Worm (Caenorhabditis elegans): ENCODE measurements around the gene immt-2.
A peak's percentile ranks its signal among the peaks of the same experiment; 100 is the strongest.

immt-2 gene

DNA sequence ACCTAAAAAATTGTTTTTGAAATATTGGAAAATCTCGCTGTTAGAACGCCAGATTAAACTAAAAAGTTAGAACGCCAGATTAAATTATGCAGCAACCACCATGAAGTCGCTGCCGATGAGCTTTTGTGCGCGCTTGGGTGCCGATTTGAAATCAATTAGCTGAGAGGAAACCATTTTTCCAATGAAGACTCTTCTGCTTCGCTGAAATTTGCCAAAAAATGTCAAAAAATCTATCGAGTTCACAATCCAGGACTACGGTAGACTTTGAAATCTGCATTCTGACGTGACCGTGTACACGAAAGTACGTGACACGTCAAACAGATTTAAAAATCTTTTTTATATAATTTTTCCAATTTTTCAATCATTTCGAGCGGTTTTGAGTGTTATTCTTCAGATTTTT lies at the start of gene immt-2:
Gene immt-2, plus strand, starts transcription at position 301 of the 400 bp plus-strand sequence.
- no peak for TF ChIP-seq dmd-8 (GFP tag; IDR thresholded peaks at IDR 0.05)

- peak; percentile 67 for TF ChIP-seq aha-1 (tag)
- TF ChIP-seq Y48G9A.11 (GFP tag; IDR thresholded peaks at IDR 0.05) = no peak
Observed at ce11 chrV:16742123-16742522, 46.9 kb upstream of the immt-2 start, which contains the start of gene T25E12.6. TSS of gene T25E12.6 (plus strand) at chrV:16742423.

ce11 chrV:16744783-16745182 lies 44.3 kb upstream of the immt-2 start:
- TF ChIP-seq spr-3 (GFP tag; optimal IDR thresholded peaks at IDR 0.05) (no peak), zip-2 (tag; optimal IDR thresholded peaks at IDR 0.05) (no peak), nhr-6 (tag; optimal IDR thresholded peaks at IDR 0.05) (no peak), daf-16 (GFP tag; optimal IDR thresholded peaks at IDR 0.05) (no peak), daf-16 (tag; optimal IDR thresholded peaks at IDR 0.05) (no peak), ZK546.5 (tag; optimal IDR thresholded peaks at IDR 0.05) (no peak), ceh-32 (tag; optimal IDR thresholded peaks at IDR 0.05; ENCODE audit: poor library complexity) (no peak), nhr-111 (GFP tag; optimal IDR thresholded peaks at IDR 0.05) (no peak), ctbp-1 (GFP tag; IDR thresholded peaks at IDR 0.05) (no peak), pqm-1 (tag; optimal IDR thresholded peaks at IDR 0.05) (no peak), nhr-77 (tag; optimal IDR thresholded peaks at IDR 0.05) (no peak), lsy-2 (tag; optimal IDR thresholded peaks at IDR 0.05) (no peak), daf-12 (tag; optimal IDR thresholded peaks at IDR 0.05) (no peak), madf-5 (GFP tag; IDR thresholded peaks at IDR 0.05) (0 out of 4 replicates have a peak, but pooled peaks of 1 of the 2 experiments have one; percentile 57), set-16 (GFP tag; IDR thresholded peaks at IDR 0.05) (no peak), ceh-82 (tag; optimal IDR thresholded peaks at IDR 0.05) (no peak), unc-130 (GFP tag; optimal IDR thresholded peaks at IDR 0.05) (peak; percentile 16), nhr-11 (tag; optimal IDR thresholded peaks at IDR 0.05) (no peak), F49E8.2 (tag; optimal IDR thresholded peaks at IDR 0.05; ENCODE audit: borderline replicate concordance) (peak; percentile 1)

ce11 chrV:16745214-16745613 lies 43.9 kb upstream of the immt-2 start:
- TF ChIP-seq aha-1 (tag) (peak; percentile 85), set-16 (GFP tag; IDR thresholded peaks at IDR 0.05) (peak; percentile 75), mxl-2 (GFP tag; conservative IDR thresholded peaks at IDR 0.05) (no peak)

- TF ChIP-seq lin-38 (GFP tag; IDR thresholded peaks at IDR 0.05) (peak; percentile 84), aha-1 (tag) (peak; percentile 9), mxl-3 (GFP tag; optimal IDR thresholded peaks at IDR 0.05) (no peak), sdz-12 (GFP tag; optimal IDR thresholded peaks at IDR 0.05) (no peak), lin-29 (GFP tag; IDR thresholded peaks at IDR 0.05) (no peak), nhr-102 (tag; optimal IDR thresholded peaks at IDR 0.05) (no peak), hlh-30 (tag; optimal IDR thresholded peaks at IDR 0.05; ENCODE audit: insufficient read depth) (no peak), php-3 (GFP tag; IDR thresholded peaks at IDR 0.05) (no peak)
Observed at ce11 chrV:16746231-16746990, 42.7 kb upstream of the immt-2 start, which contains the start of gene gyg-2. TSS of gene gyg-2 (minus strand) at chrV:16746258.

- no peak for TF ChIP-seq lin-29 (GFP tag; IDR thresholded peaks at IDR 0.05)
- no peak for TF ChIP-seq nhr-77 (tag; optimal IDR thresholded peaks at IDR 0.05)
- no peak for TF ChIP-seq pqm-1 (tag; optimal IDR thresholded peaks at IDR 0.05)
- no peak for TF ChIP-seq ceh-82 (tag; optimal IDR thresholded peaks at IDR 0.05)
- TF ChIP-seq unc-62 (GFP tag; optimal IDR thresholded peaks at IDR 0.05 in 1 of 2) = peak in 1 of 2 experiments; percentile 64
- TF ChIP-seq unc-62 (tag; optimal IDR thresholded peaks at IDR 0.05) = no peak
- TF ChIP-seq spr-1 (tag; optimal IDR thresholded peaks at IDR 0.05) = no peak
- TF ChIP-seq snpc-1.2 (GFP tag; IDR thresholded peaks at IDR 0.05) = no peak
- TF ChIP-seq attf-4 (tag; optimal IDR thresholded peaks at IDR 0.05) = no peak
- TF ChIP-seq lin-13 (GFP tag; optimal IDR thresholded peaks at IDR 0.05) = no peak
- no peak for TF ChIP-seq gei-8 (GFP tag; optimal IDR thresholded peaks at IDR 0.05)
- no peak for TF ChIP-seq egl-27 (tag; optimal IDR thresholded peaks at IDR 0.05)
- no peak for TF ChIP-seq nhr-237 (tag; optimal IDR thresholded peaks at IDR 0.05)
- TF ChIP-seq daf-16 (GFP tag; optimal IDR thresholded peaks at IDR 0.05) = no peak
- TF ChIP-seq daf-16 (tag; optimal IDR thresholded peaks at IDR 0.05) = no peak
- TF ChIP-seq aha-1 (tag) = peak; percentile 20
- TF ChIP-seq F49E8.2 (tag; optimal IDR thresholded peaks at IDR 0.05; ENCODE audit: borderline replicate concordance) = peak; percentile 46
- TF ChIP-seq nhr-76 (tag; optimal IDR thresholded peaks at IDR 0.05) = no peak
- no peak for TF ChIP-seq hmg-1.1 (GFP tag; IDR thresholded peaks at IDR 0.05)
Observed at ce11 chrV:16747031-16747672, 41.9 kb upstream of the immt-2 start, which contains the start of gene dkf-2. TSS of gene dkf-2 (plus strand) at chrV:16747622.

Measured in whole organism, L4 larva.